Worm (Caenorhabditis elegans) whole organism, L4/young adult: ENCODE data around the gene gst-33.

ENCODE experiments used
- W03F9.2 ChIP-seq: fragments of 150-350 bp; optimal IDR thresholded peaks from 2 replicates; lab custom pipeline; 2014; ENCODE audit warnings: missing biosample characterization, missing genetic modification characterization
- dao-5 ChIP-seq: sonication (generic microtip); optimal IDR thresholded peaks from 2 replicates; lab custom pipeline; 2016; ENCODE audit warnings: missing genotype, missing genetic modification characterization, moderate library complexity, missing compliant biosample characterization
- him-1 ChIP-seq: sonication (generic microtip); optimal IDR thresholded peaks from 2 replicates; lab custom pipeline; 2016; ENCODE audit warnings: missing genotype, missing genetic modification reagents, missing genetic modification characterization, missing compliant biosample characterization

- TF ChIP-seq W03F9.2 (tag; lab: Kevin White, UChicago) (no peak), him-1 (tag; lab: Kevin White, UChicago) (no peak), dao-5 (tag; lab: Kevin White, UChicago) (no peak)
Measured at ce11 chrV:3517889-3518288, 49.5 kb upstream of the gst-33 start, which contains the start of gene str-227.
